Worm (Caenorhabditis elegans): ENCODE measurements around the gene nhr-253.

nhr-253 gene

ce11 chrV:381227-381950, 15.0 kb upstream of the nhr-253 start, which contains the start of gene ZK6.8:
Gene ZK6.8 (plus strand): TSS chrV:381908.
- no peak for TF ChIP-seq ceh-83 (GFP tag; optimal IDR thresholded peaks at IDR 0.05)
- no peak for TF ChIP-seq ham-2 (GFP tag; optimal IDR thresholded peaks at IDR 0.05)
- no peak for TF ChIP-seq blmp-1 (tag; optimal IDR thresholded peaks at IDR 0.05)
- TF ChIP-seq drap-1 (GFP tag; optimal IDR thresholded peaks at IDR 0.05), result no peak
- no peak for TF ChIP-seq M03D4.4 (tag; optimal IDR thresholded peaks at IDR 0.05)
- TF ChIP-seq nhr-28 (tag; optimal IDR thresholded peaks at IDR 0.05), result no peak
- no peak for TF ChIP-seq elt-3 (tag; optimal IDR thresholded peaks at IDR 0.05)
- no peak for TF ChIP-seq lin-13 (tag; optimal IDR thresholded peaks at IDR 0.05)
- no peak for TF ChIP-seq sem-2 (GFP tag; optimal IDR thresholded peaks at IDR 0.05)
- TF ChIP-seq ceh-39 (tag; optimal IDR thresholded peaks at IDR 0.05), result no peak
- TF ChIP-seq ces-1 (GFP tag; optimal IDR thresholded peaks at IDR 0.05), result no peak
- TF ChIP-seq nhr-237 (tag; optimal IDR thresholded peaks at IDR 0.05), result no peak
- no peak for TF ChIP-seq nhr-2 (tag; optimal IDR thresholded peaks at IDR 0.05)
- TF ChIP-seq sptf-1 (tag; optimal IDR thresholded peaks at IDR 0.05), result no peak
- TF ChIP-seq lin-32 (GFP tag; optimal IDR thresholded peaks at IDR 0.05), result no peak
- TF ChIP-seq lsy-2 (tag; optimal IDR thresholded peaks at IDR 0.05), result no peak
- TF ChIP-seq flh-1 (GFP tag; optimal IDR thresholded peaks at IDR 0.05), result no peak

ce11 chrV:384511-384910, 11.9 kb upstream of the nhr-253 start:
- TF ChIP-seq nhr-237 (tag; optimal IDR thresholded peaks at IDR 0.05) (no peak), mep-1 (tag; optimal IDR thresholded peaks at IDR 0.05) (no peak), mls-2 (tag; optimal IDR thresholded peaks at IDR 0.05) (no peak), sem-2 (GFP tag; optimal IDR thresholded peaks at IDR 0.05) (no peak), tbx-8 (GFP tag; optimal IDR thresholded peaks at IDR 0.05) (no peak), mab-5 (tag; optimal IDR thresholded peaks at IDR 0.05) (no peak), elt-1 (tag; optimal IDR thresholded peaks at IDR 0.05; ENCODE audit: borderline replicate concordance, insufficient read depth) (no peak), elt-3 (tag; optimal IDR thresholded peaks at IDR 0.05) (no peak), ceh-43 (GFP tag; optimal IDR thresholded peaks at IDR 0.05) (no peak), ceh-39 (tag; optimal IDR thresholded peaks at IDR 0.05) (no peak), nhr-28 (tag; optimal IDR thresholded peaks at IDR 0.05) (no peak), flh-1 (GFP tag; optimal IDR thresholded peaks at IDR 0.05) (no peak), hlh-1 (tag; optimal IDR thresholded peaks at IDR 0.05) (no peak), unc-39 (tag; optimal IDR thresholded peaks at IDR 0.05) (no peak), nhr-12 (tag; optimal IDR thresholded peaks at IDR 0.05) (no peak), ham-2 (GFP tag; optimal IDR thresholded peaks at IDR 0.05) (no peak), M03D4.4 (tag; optimal IDR thresholded peaks at IDR 0.05) (no peak), blmp-1 (tag; optimal IDR thresholded peaks at IDR 0.05) (no peak)

DNA sequence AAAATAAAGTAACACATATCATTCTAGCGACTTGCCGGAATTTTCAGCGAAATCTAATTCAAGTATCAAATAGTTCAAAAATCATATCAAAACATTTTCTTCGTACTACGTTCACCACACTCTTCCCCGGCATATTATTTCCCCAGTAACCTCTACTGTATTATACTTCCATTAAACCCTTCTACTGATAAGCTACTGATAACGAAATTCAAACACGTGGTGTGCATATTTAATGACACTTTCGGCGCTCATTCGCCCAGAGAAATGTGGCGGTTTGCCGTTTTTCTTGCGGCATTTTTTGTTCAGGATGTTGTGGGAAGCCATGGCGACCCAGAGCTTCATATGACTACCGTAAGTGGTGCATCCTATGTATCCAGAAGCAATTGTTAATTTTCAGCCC, 10.9 kb upstream of the nhr-253 start, which contains the start of gene lipl-5:
Gene lipl-5 (plus strand): TSS at position 259 of the 400 bp plus-strand sequence.
- TF ChIP-seq elt-3 (tag; optimal IDR thresholded peaks at IDR 0.05) (no peak), snpc-4 (tag; optimal IDR thresholded peaks at IDR 0.05) (no peak), sem-2 (GFP tag; optimal IDR thresholded peaks at IDR 0.05) (no peak), mab-5 (tag; optimal IDR thresholded peaks at IDR 0.05) (no peak), mls-2 (tag; optimal IDR thresholded peaks at IDR 0.05) (no peak), lin-13 (tag; optimal IDR thresholded peaks at IDR 0.05) (no peak), M03D4.4 (tag; optimal IDR thresholded peaks at IDR 0.05) (no peak), nhr-237 (tag; optimal IDR thresholded peaks at IDR 0.05) (no peak), bed-3 (GFP tag; optimal IDR thresholded peaks at IDR 0.05) (no peak), ham-2 (GFP tag; optimal IDR thresholded peaks at IDR 0.05) (no peak), nhr-2 (tag; optimal IDR thresholded peaks at IDR 0.05) (no peak)

ce11 chrV:388397-388796, 8.0 kb upstream of the nhr-253 start, which contains the start of gene ZK6.6:
Gene ZK6.6 (plus strand): TSS chrV:388697.
- TF ChIP-seq unc-120 (tag; optimal IDR thresholded peaks at IDR 0.05; ENCODE audit: poor library complexity, severe bottlenecking), result no peak
- no peak for TF ChIP-seq bed-3 (GFP tag; optimal IDR thresholded peaks at IDR 0.05)
- TF ChIP-seq ztf-11 (tag; optimal IDR thresholded peaks at IDR 0.05), result no peak
- TF ChIP-seq lin-32 (GFP tag; optimal IDR thresholded peaks at IDR 0.05), result no peak
- TF ChIP-seq elt-3 (tag; optimal IDR thresholded peaks at IDR 0.05), result no peak
- no peak for TF ChIP-seq mls-2 (tag; optimal IDR thresholded peaks at IDR 0.05)
- TF ChIP-seq unc-62 (GFP tag; optimal IDR thresholded peaks at IDR 0.05), result no peak
- no peak for TF ChIP-seq M03D4.4 (tag; optimal IDR thresholded peaks at IDR 0.05)
- no peak for TF ChIP-seq nhr-237 (tag; optimal IDR thresholded peaks at IDR 0.05)
- TF ChIP-seq blmp-1 (tag; optimal IDR thresholded peaks at IDR 0.05), result no peak
- TF ChIP-seq lsy-2 (tag; optimal IDR thresholded peaks at IDR 0.05), result no peak
- TF ChIP-seq nhr-2 (tag; optimal IDR thresholded peaks at IDR 0.05), result no peak
- no peak for TF ChIP-seq elt-1 (tag; optimal IDR thresholded peaks at IDR 0.05; ENCODE audit: borderline replicate concordance, insufficient read depth)
- TF ChIP-seq ceh-43 (GFP tag; optimal IDR thresholded peaks at IDR 0.05), result no peak
